Worm (Caenorhabditis elegans) whole organism, late embryonic: ENCODE measurements around the gene M163.21.
A peak's percentile ranks its signal among the peaks of the same experiment; 100 is the strongest.

Experiments used
- ceh-48 ChIP-seq: sonication (generic microtip); optimal IDR thresholded peaks from 2 replicates; lab custom pipeline; 2016; ENCODE audit warnings: missing genetic modification characterization, inconsistent platforms, missing compliant biosample characterization
- dmd-4 ChIP-seq: sonication (generic microtip); optimal IDR thresholded peaks from 2 replicates; lab custom pipeline; 2016; ENCODE audit warnings: borderline replicate concordance, missing genetic modification characterization, missing compliant biosample characterization
- unc-86 ChIP-seq: sonication (generic microtip); optimal IDR thresholded peaks from 2 replicates; lab custom pipeline; 2016; ENCODE audit warnings: missing genetic modification characterization, missing compliant biosample characterization

DNA sequence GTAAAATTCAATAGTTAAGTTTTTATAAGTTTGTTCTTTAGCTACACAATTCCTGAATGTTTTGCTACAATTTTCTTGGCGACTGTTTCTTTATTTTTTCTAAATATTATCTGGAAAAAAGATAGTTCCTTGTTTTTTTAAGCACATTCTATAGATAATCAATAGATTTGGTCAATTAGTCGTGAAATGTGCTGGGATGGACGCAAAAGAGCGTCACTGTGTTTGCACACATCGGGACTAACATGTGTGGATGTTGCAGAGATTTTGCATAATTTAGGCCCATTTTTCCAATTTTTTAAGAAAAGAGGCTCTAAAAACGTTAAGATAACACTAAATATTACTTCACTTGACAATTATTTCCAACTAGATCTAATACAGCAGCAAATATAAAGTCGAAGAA lies 46.8 kb downstream of the M163.21 start:
- no peak for TF ChIP-seq dmd-4 (tag; lab: Kevin White, UChicago)
- peak; percentile 95 for TF ChIP-seq ceh-48 (tag; lab: Kevin White, UChicago)
- no peak for TF ChIP-seq unc-86 (tag; lab: Kevin White, UChicago)
